Worm (Caenorhabditis elegans) whole organism, young adult: ENCODE measurements around the gene hira-1.

Experiments used
- B0336.3 ChIP-seq: fragments of 200-800 bp; sonication (Bioruptor generic); IDR thresholded peaks from 2 replicates; pipeline ENCODE4 v1.3.6; 2022; ENCODE audit warnings: missing genetic modification characterization, missing compliant biosample characterization
- F23B12.7 ChIP-seq: sonication (generic microtip); optimal IDR thresholded peaks from 2 replicates; lab custom pipeline; 2017; ENCODE audit warnings: missing genetic modification characterization, mild to moderate bottlenecking, missing compliant biosample characterization, antibody characterized with exemption, moderate library complexity; ENCODE audit not compliant: insufficient read depth
- F37B4.10 ChIP-seq: fragments of 200-800 bp; sonication (Bioruptor generic); IDR thresholded peaks from 2 replicates; pipeline ENCODE4 v1.3.6; 2022; ENCODE audit warnings: missing genetic modification characterization, missing compliant biosample characterization
- F39B2.1 ChIP-seq: fragments of 200-800 bp; sonication (Bioruptor generic); IDR thresholded peaks from 2 replicates; pipeline ENCODE4 v1.3.6; 2022; ENCODE audit warnings: missing genetic modification reagents, missing genetic modification characterization, missing compliant biosample characterization
- Y53G8AR.9 ChIP-seq: fragments of 200-800 bp; sonication (Bioruptor generic); conservative IDR thresholded peaks from 2 replicates; pipeline ENCODE4 v1.3.6; 2022; ENCODE audit warnings: missing genetic modification reagents, missing genetic modification characterization, missing compliant biosample characterization
- Y56A3A.18 ChIP-seq: fragments of 200-800 bp; sonication (Bioruptor generic); IDR thresholded peaks from 2 replicates; pipeline ENCODE4 v1.3.6; 2022; ENCODE audit warnings: missing genetic modification reagents, missing genetic modification characterization, missing compliant biosample characterization
- Y67H2A.10 ChIP-seq: fragments of 200-800 bp; sonication (Bioruptor generic); conservative IDR thresholded peaks from 2 replicates; pipeline ENCODE4 v1.3.6; 2022; ENCODE audit warnings: missing genetic modification reagents, missing genetic modification characterization, missing compliant biosample characterization
- Y95B8A.8 ChIP-seq: fragments of 200-800 bp; sonication (Bioruptor generic); IDR thresholded peaks from 2 replicates; pipeline ENCODE4 v1.3.6; 2022; ENCODE audit warnings: missing genetic modification reagents, missing genetic modification characterization, missing compliant biosample characterization
- ZK185.1 ChIP-seq: sonication (generic microtip); optimal IDR thresholded peaks from 2 replicates; lab custom pipeline; 2016; ENCODE audit warnings: mild to moderate bottlenecking, missing genetic modification characterization, missing compliant biosample characterization; ENCODE audit not compliant: poor library complexity, severe bottlenecking
- ama-1 ChIP-seq, 3 experiments: fragments of 150-350 bp in 1 of 3; sonication (generic microtip) in 2 of 3; optimal IDR thresholded peaks; 2 replicates each; lab custom pipeline; 2014 to 2018; ENCODE audit warnings: missing biosample characterization in 2 of 3, missing genetic modification characterization in 2 of 3, missing genetic modification reagents in 2 of 3
- aptf-3 ChIP-seq: fragments of 200-800 bp; sonication (Bioruptor generic); IDR thresholded peaks from 2 replicates; pipeline ENCODE4 v1.3.6; 2022; ENCODE audit warnings: missing genetic modification characterization, missing compliant biosample characterization
- atf-7 ChIP-seq: sonication (generic microtip); optimal IDR thresholded peaks from 2 replicates; lab custom pipeline; 2017; ENCODE audit warnings: mild to moderate bottlenecking, missing genetic modification characterization, missing compliant biosample characterization
- athp-1 ChIP-seq: sonication (generic microtip); optimal IDR thresholded peaks from 2 replicates; lab custom pipeline; 2017; ENCODE audit warnings: mild to moderate bottlenecking, missing genetic modification characterization, missing compliant biosample characterization
- attf-6 ChIP-seq: fragments of 200-800 bp; sonication (Bioruptor generic); IDR thresholded peaks from 2 replicates; pipeline ENCODE4 v1.3.6; 2022; ENCODE audit warnings: missing genetic modification reagents, missing genetic modification characterization, missing compliant biosample characterization
- ceh-27 ChIP-seq: fragments of 200-800 bp; sonication (Bioruptor generic); optimal IDR thresholded peaks from 2 replicates; lab custom pipeline; 2018; ENCODE audit warnings: mild to moderate bottlenecking, missing genetic modification characterization, moderate library complexity, missing compliant biosample characterization
- chd-7 ChIP-seq: sonication (generic microtip); optimal IDR thresholded peaks from 2 replicates; lab custom pipeline; 2016; ENCODE audit warnings: mild to moderate bottlenecking, missing genetic modification characterization, moderate library complexity, missing compliant biosample characterization
- dox-1 ChIP-seq: fragments of 200-800 bp; sonication (Bioruptor generic); IDR thresholded peaks from 2 replicates; pipeline ENCODE4 v1.3.6; 2022; ENCODE audit warnings: missing genetic modification reagents, missing genetic modification characterization, missing compliant biosample characterization
- dpff-1 ChIP-seq: sonication (generic microtip); optimal IDR thresholded peaks from 2 replicates; lab custom pipeline; 2017; ENCODE audit warnings: mild to moderate bottlenecking, missing genetic modification characterization, missing compliant biosample characterization
- dpl-1 ChIP-seq: fragments of 150-350 bp; optimal IDR thresholded peaks from 2 replicates; lab custom pipeline; 2014; ENCODE audit warnings: missing biosample characterization, missing genetic modification reagents, missing genetic modification characterization
- efl-1 ChIP-seq: fragments of 150-350 bp; optimal IDR thresholded peaks from 2 replicates; lab custom pipeline; 2014; ENCODE audit warnings: missing biosample characterization, missing genetic modification reagents, missing genetic modification characterization
- ekl-4 ChIP-seq: fragments of 200-800 bp; sonication (Bioruptor generic); IDR thresholded peaks from 2 replicates; pipeline ENCODE4 v1.3.6; 2022; ENCODE audit warnings: missing genetic modification reagents, missing genetic modification characterization, missing compliant biosample characterization
- gei-17 ChIP-seq: fragments of 200-800 bp; sonication (Bioruptor generic); optimal IDR thresholded peaks from 2 replicates; lab custom pipeline; 2018; ENCODE audit warnings: mild to moderate bottlenecking, missing genetic modification characterization, missing compliant biosample characterization
- hlh-12 ChIP-seq: sonication (generic microtip); optimal IDR thresholded peaks from 2 replicates; lab custom pipeline; 2016; ENCODE audit warnings: missing genetic modification characterization, missing compliant biosample characterization
- hmg-1.2 ChIP-seq: fragments of 200-800 bp; sonication (Bioruptor generic); IDR thresholded peaks from 2 replicates; pipeline ENCODE4 v1.3.6; 2022; ENCODE audit warnings: missing genetic modification reagents, missing genetic modification characterization, missing compliant biosample characterization
- hrde-1 ChIP-seq: sonication (generic microtip); optimal IDR thresholded peaks from 2 replicates; lab custom pipeline; 2016; ENCODE audit warnings: missing genetic modification characterization, mild to moderate bottlenecking, missing compliant biosample characterization, moderate library complexity, missing genotype, missing genetic modification reagents, borderline replicate concordance
- let-607 ChIP-seq, 2 experiments: fragments of 200-800 bp in 1 of 2; sonication (Bioruptor generic) in 1 of 2; sonication (generic microtip) in 1 of 2; optimal IDR thresholded peaks; 2 replicates each; lab custom pipeline; 2016 to 2018; ENCODE audit warnings: mild to moderate bottlenecking in 2 of 2, missing compliant biosample characterization in 2 of 2, missing genetic modification characterization in 2 of 2, moderate library complexity in 2 of 2, missing genotype in 1 of 2
- lin-35 ChIP-seq, 3 experiments: fragments of 150-350 bp in 2 of 3; sonication (generic microtip) in 1 of 3; optimal IDR thresholded peaks; 2 replicates each; lab custom pipeline; 2014 to 2018; ENCODE audit warnings: missing biosample characterization in 3 of 3, missing genetic modification characterization in 3 of 3, missing genetic modification reagents in 3 of 3
- lin-40 ChIP-seq: sonication (generic microtip); optimal IDR thresholded peaks from 2 replicates; lab custom pipeline; 2016; ENCODE audit warnings: missing genetic modification characterization, mild to moderate bottlenecking, missing compliant biosample characterization, missing genotype, missing genetic modification reagents
- lin-54 ChIP-seq: fragments of 200-800 bp; sonication (Bioruptor generic); optimal IDR thresholded peaks from 2 replicates; lab custom pipeline; 2018; ENCODE audit warnings: mild to moderate bottlenecking, missing genetic modification characterization, missing compliant biosample characterization
- madf-10 ChIP-seq: sonication (generic microtip); optimal IDR thresholded peaks from 2 replicates; lab custom pipeline; 2016; ENCODE audit warnings: mild to moderate bottlenecking, missing genetic modification characterization, missing compliant biosample characterization
- madf-3 ChIP-seq: fragments of 200-800 bp; sonication (Bioruptor generic); IDR thresholded peaks from 2 replicates; pipeline ENCODE4 v1.3.6; 2022; ENCODE audit warnings: missing genetic modification reagents, missing genetic modification characterization, missing compliant biosample characterization
- madf-6 ChIP-seq: fragments of 200-800 bp; sonication (Bioruptor generic); IDR thresholded peaks from 2 replicates; pipeline ENCODE4 v1.3.6; 2022; ENCODE audit warnings: missing genetic modification reagents, missing genetic modification characterization, missing compliant biosample characterization
- mcd-1 ChIP-seq: fragments of 200-800 bp; sonication (Bioruptor generic); IDR thresholded peaks from 2 replicates; pipeline ENCODE4 v1.3.6; 2022; ENCODE audit warnings: missing genetic modification reagents, missing genetic modification characterization, missing compliant biosample characterization
- nfya-1 ChIP-seq: sonication (generic microtip); optimal IDR thresholded peaks from 2 replicates; lab custom pipeline; 2017; ENCODE audit warnings: antibody characterized with exemption, missing compliant biosample characterization, missing genetic modification characterization, borderline replicate concordance; ENCODE audit not compliant: insufficient read depth
- nfyb-1 ChIP-seq: fragments of 200-800 bp; sonication (Bioruptor generic); IDR thresholded peaks from 2 replicates; pipeline ENCODE4 v1.3.6; 2022; ENCODE audit warnings: missing genetic modification reagents, missing genetic modification characterization, missing compliant biosample characterization
- nhr-27 ChIP-seq: fragments of 200-800 bp; sonication (Bioruptor generic); optimal IDR thresholded peaks from 2 replicates; lab custom pipeline; 2018; ENCODE audit warnings: mild to moderate bottlenecking, missing genetic modification characterization, moderate library complexity, missing compliant biosample characterization
- nhr-80 ChIP-seq: sonication (generic microtip); optimal IDR thresholded peaks from 2 replicates; lab custom pipeline; 2016; ENCODE audit warnings: missing genetic modification characterization, missing compliant biosample characterization
- nhr-90 ChIP-seq: sonication (generic microtip); optimal IDR thresholded peaks from 2 replicates; lab custom pipeline; 2016; ENCODE audit warnings: missing genotype, mild to moderate bottlenecking, missing genetic modification characterization, missing compliant biosample characterization
- rcor-1 ChIP-seq: fragments of 200-800 bp; sonication (Bioruptor generic); IDR thresholded peaks from 2 replicates; pipeline ENCODE4 v1.3.6; 2022; ENCODE audit warnings: missing genetic modification reagents, missing genetic modification characterization, missing compliant biosample characterization
- rpc-1 ChIP-seq, 2 experiments: fragments of 150-350 bp in 1 of 2; sonication (generic microtip) in 1 of 2; optimal IDR thresholded peaks; 2 replicates each; lab custom pipeline; 2014 to 2018; ENCODE audit warnings: missing biosample characterization in 1 of 2, missing genetic modification characterization in 1 of 2, missing genetic modification reagents in 1 of 2, missing genotype in 1 of 2
- sdz-38 ChIP-seq: sonication (generic microtip); optimal IDR thresholded peaks from 2 replicates; lab custom pipeline; 2016; ENCODE audit warnings: missing genotype, missing genetic modification characterization, missing compliant biosample characterization
- tbp1 ChIP-seq: fragments of 200-800 bp; sonication (Bioruptor generic); optimal IDR thresholded peaks from 2 replicates; lab custom pipeline; 2018; ENCODE audit warnings: mild to moderate bottlenecking, missing genetic modification characterization, missing compliant biosample characterization
- tlf-1 ChIP-seq: fragments of 200-800 bp; sonication (Bioruptor generic); optimal IDR thresholded peaks from 2 replicates; lab custom pipeline; 2018; ENCODE audit warnings: mild to moderate bottlenecking, missing genetic modification characterization, missing compliant biosample characterization
- zim-3 ChIP-seq: sonication (generic microtip); optimal IDR thresholded peaks from 2 replicates; lab custom pipeline; 2017; ENCODE audit warnings: mild to moderate bottlenecking, missing genetic modification characterization, moderate library complexity, missing compliant biosample characterization
- ztf-26 ChIP-seq: sonication (generic microtip); optimal IDR thresholded peaks from 2 replicates; lab custom pipeline; 2017; ENCODE audit warnings: missing genetic modification characterization, missing compliant biosample characterization

hira-1 gene

DNA sequence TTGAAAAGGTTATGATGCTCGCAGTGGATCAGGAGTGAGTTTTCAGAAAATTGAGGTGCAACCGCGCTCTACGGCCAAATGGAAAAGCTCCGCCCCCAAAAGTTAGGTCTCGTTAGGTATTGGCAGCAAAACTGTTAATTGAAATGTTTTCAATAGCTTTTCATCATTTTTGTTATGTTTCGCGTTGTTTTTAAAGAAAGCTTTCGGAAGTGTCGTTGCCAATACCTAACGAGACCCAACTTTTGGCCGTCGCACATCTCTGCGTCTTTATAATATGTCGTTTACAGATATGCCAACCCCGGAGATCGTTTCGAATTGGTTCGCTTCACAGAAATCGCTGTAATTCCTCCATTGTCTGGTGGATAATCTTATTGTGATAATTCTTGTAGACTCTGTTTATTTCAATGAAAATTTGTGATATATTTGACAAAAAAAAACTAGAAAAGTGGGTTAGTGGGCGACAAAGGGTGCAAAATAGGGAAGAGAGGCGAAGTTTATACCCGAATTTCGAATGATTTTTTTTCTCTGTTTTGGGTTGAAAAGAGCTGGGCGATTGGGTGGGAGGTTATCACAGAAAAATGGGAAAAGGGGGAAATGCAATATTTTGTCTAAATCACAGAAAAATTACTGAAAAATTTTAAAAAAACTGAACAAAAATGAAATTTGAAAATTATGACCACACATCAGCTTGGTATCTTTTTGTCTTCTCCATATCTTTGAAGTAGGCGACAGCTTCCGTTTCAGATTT is 5.5 kb downstream of the hira-1 start:
- TF ChIP-seq lin-40 (peak; percentile 50), hrde-1 (tag; lab: Kevin White, UChicago) (no peak), Y95B8A.8 (GFP tag; lab: Robert Waterston, UW) (0 out of 2 replicates have a peak, but pooled peaks have one; percentile 20), ekl-4 (peak; percentile 56; the same call in 1 of the 2 replicates), aptf-3 (GFP tag; lab: Robert Waterston, UW) (peak; percentile 7; the same call in 1 of the 2 replicates), let-607 (tag; optimal IDR thresholded peaks at IDR 0.05; lab: Kevin White, UChicago) (peak in 1 of 2 experiments; percentile 20), Y67H2A.10 (GFP tag; lab: Robert Waterston, UW) (no peak), sdz-38 (no peak), nhr-80 (tag; lab: Kevin White, UChicago) (peak; percentile 42), F39B2.1 (GFP tag; lab: Robert Waterston, UW) (no peak), F37B4.10 (GFP tag; lab: Robert Waterston, UW) (no peak), athp-1 (peak; percentile 58), mcd-1 (peak; percentile 75), nfyb-1 (GFP tag; lab: Robert Waterston, UW) (peak; percentile 83), Y56A3A.18 (GFP tag; lab: Robert Waterston, UW) (peak; percentile 56; the same call in 1 of the 2 replicates), madf-10 (peak; percentile 63), tbp1 (GFP tag; lab: Kevin White, UChicago) (peak; percentile 8), attf-6 (GFP tag; lab: Robert Waterston, UW) (no peak), tlf-1 (GFP tag; lab: Kevin White, UChicago) (peak; percentile 69), dpff-1 (tag; lab: Kevin White, UChicago) (no peak), rpc-1 (optimal IDR thresholded peaks at IDR 0.05; lab: Kevin White, UChicago) (no peak), rpc-1 (tag; optimal IDR thresholded peaks at IDR 0.05; lab: Kevin White, UChicago) (no peak), hlh-12 (tag; lab: Kevin White, UChicago) (no peak), nhr-90 (tag; lab: Kevin White, UChicago) (peak; percentile 87), nhr-27 (no peak), ama-1 (optimal IDR thresholded peaks at IDR 0.05; lab: Kevin White, UChicago) (no peak), ama-1 (GFP tag; optimal IDR thresholded peaks at IDR 0.05; lab: Kevin White, UChicago) (peak in 1 of 2 experiments; percentile 4), efl-1 (GFP tag; lab: Kevin White, UChicago) (no peak), atf-7 (tag; lab: Kevin White, UChicago) (peak; percentile 73), dpl-1 (no peak), madf-6 (GFP tag; lab: Robert Waterston, UW) (no peak), ceh-27 (GFP tag; lab: Kevin White, UChicago) (peak; percentile 25), B0336.3 (peak; percentile 68), rcor-1 (GFP tag; lab: Robert Waterston, UW) (no peak), dox-1 (GFP tag; lab: Robert Waterston, UW) (peak; percentile 27; the same call in 1 of the 2 replicates), ZK185.1 (peak; percentile 45), hmg-1.2 (GFP tag; lab: Robert Waterston, UW) (peak; percentile 26; the same call in 1 of the 2 replicates), lin-35 (GFP tag; optimal IDR thresholded peaks at IDR 0.05; lab: Kevin White, UChicago) (no peak), zim-3 (tag; lab: Kevin White, UChicago) (peak; percentile 11), F23B12.7 (tag; lab: Kevin White, UChicago) (peak; percentile 18), chd-7 (tag; lab: Kevin White, UChicago) (peak; percentile 61), ztf-26 (tag; lab: Kevin White, UChicago) (no peak), madf-3 (GFP tag; lab: Robert Waterston, UW) (0 out of 2 replicates have a peak, but pooled peaks have one; percentile 57), lin-54 (peak; percentile 28), Y53G8AR.9 (GFP tag; lab: Robert Waterston, UW) (peak; percentile 77), gei-17 (GFP tag; lab: Kevin White, UChicago) (peak; percentile 11), nfya-1 (tag; lab: Kevin White, UChicago) (no peak)
